Worm (Caenorhabditis elegans) whole organism, mixed stage, embryonic: ENCODE measurements around the gene ipp-5.

ENCODE experiments used
- bed-3 ChIP-seq: fragments of 200-800 bp; sonication (Bioruptor generic); optimal IDR thresholded peaks from 3 replicates; lab custom pipeline; 2018; ENCODE audit warnings: mild to moderate bottlenecking, missing genetic modification characterization, moderate library complexity, missing compliant biosample characterization
- blmp-1 ChIP-seq: fragments of 150-350 bp; optimal IDR thresholded peaks from 2 replicates; lab custom pipeline; 2014; ENCODE audit warnings: missing biosample characterization, missing genetic modification characterization
- ceh-39 ChIP-seq: fragments of 150-350 bp; optimal IDR thresholded peaks from 2 replicates; lab custom pipeline; 2014; ENCODE audit warnings: missing biosample characterization, missing genetic modification characterization
- ceh-43 ChIP-seq: fragments of 200-800 bp; sonication (Bioruptor generic); optimal IDR thresholded peaks from 2 replicates; lab custom pipeline; 2018; ENCODE audit warnings: mild to moderate bottlenecking, missing genetic modification characterization, moderate library complexity, missing compliant biosample characterization
- ces-1 ChIP-seq: fragments of 150-350 bp; optimal IDR thresholded peaks from 2 replicates; lab custom pipeline; 2014; ENCODE audit warnings: missing biosample characterization, missing genetic modification reagents, missing genetic modification characterization
- cnd-1 ChIP-seq: fragments of 200-800 bp; sonication (Bioruptor generic); optimal IDR thresholded peaks from 2 replicates; lab custom pipeline; 2018; ENCODE audit warnings: mild to moderate bottlenecking, missing genetic modification characterization, missing compliant biosample characterization
- drap-1 ChIP-seq: fragments of 200-800 bp; sonication (Bioruptor generic); optimal IDR thresholded peaks from 3 replicates; lab custom pipeline; 2018; ENCODE audit warnings: mild to moderate bottlenecking, missing genetic modification characterization, missing compliant biosample characterization
- elt-1 ChIP-seq: sonication (generic microtip); optimal IDR thresholded peaks from 2 replicates; lab custom pipeline; 2017; ENCODE audit warnings: missing genetic modification characterization, mild to moderate bottlenecking, missing compliant biosample characterization, antibody characterized with exemption, moderate library complexity, borderline replicate concordance; ENCODE audit not compliant: insufficient read depth
- flh-1 ChIP-seq: fragments of 200-800 bp; sonication (Bioruptor generic); optimal IDR thresholded peaks from 2 replicates; lab custom pipeline; 2018; ENCODE audit warnings: mild to moderate bottlenecking, missing genetic modification characterization, moderate library complexity, missing compliant biosample characterization
- ham-2 ChIP-seq: fragments of 200-800 bp; sonication (Bioruptor generic); optimal IDR thresholded peaks from 2 replicates; lab custom pipeline; 2018; ENCODE audit warnings: mild to moderate bottlenecking, missing genetic modification characterization, missing compliant biosample characterization
- hlh-1 ChIP-seq: fragments of 150-350 bp; optimal IDR thresholded peaks from 2 replicates; lab custom pipeline; 2014; ENCODE audit warnings: missing biosample characterization, missing genetic modification reagents, missing genetic modification characterization
- lin-32 ChIP-seq: fragments of 200-800 bp; sonication (Bioruptor generic); optimal IDR thresholded peaks from 2 replicates; lab custom pipeline; 2018; ENCODE audit warnings: mild to moderate bottlenecking, missing genetic modification characterization, missing compliant biosample characterization
- lsy-2 ChIP-seq: fragments of 150-350 bp; optimal IDR thresholded peaks from 2 replicates; lab custom pipeline; 2014; ENCODE audit warnings: missing biosample characterization, missing genetic modification characterization
- mab-5 ChIP-seq: fragments of 150-350 bp; optimal IDR thresholded peaks from 2 replicates; lab custom pipeline; 2014; ENCODE audit warnings: missing biosample characterization, missing genetic modification characterization
- mls-2 ChIP-seq: sonication (generic microtip); optimal IDR thresholded peaks from 2 replicates; lab custom pipeline; 2016; ENCODE audit warnings: mild to moderate bottlenecking, missing genetic modification characterization, moderate library complexity, missing compliant biosample characterization
- nhr-12 ChIP-seq: fragments of 150-350 bp; optimal IDR thresholded peaks from 2 replicates; lab custom pipeline; 2014; ENCODE audit warnings: missing biosample characterization, missing genetic modification characterization
- nhr-237 ChIP-seq: fragments of 150-350 bp; optimal IDR thresholded peaks from 2 replicates; lab custom pipeline; 2014; ENCODE audit warnings: missing biosample characterization, missing genetic modification characterization
- nhr-28 ChIP-seq: fragments of 150-350 bp; optimal IDR thresholded peaks from 2 replicates; lab custom pipeline; 2014; ENCODE audit warnings: missing biosample characterization, missing genetic modification characterization
- pha-4 ChIP-seq: fragments of 150-350 bp; optimal IDR thresholded peaks from 2 replicates; lab custom pipeline; 2018; ENCODE audit warnings: missing biosample characterization, missing genetic modification reagents, missing genetic modification characterization
- sem-2 ChIP-seq: fragments of 200-800 bp; sonication (Bioruptor generic); optimal IDR thresholded peaks from 2 replicates; lab custom pipeline; 2018; ENCODE audit warnings: mild to moderate bottlenecking, missing genetic modification characterization, missing compliant biosample characterization
- snpc-4 ChIP-seq: fragments of 150-350 bp; optimal IDR thresholded peaks from 2 replicates; lab custom pipeline; 2014; ENCODE audit warnings: missing biosample characterization, missing genetic modification characterization
- sptf-1 ChIP-seq: sonication (generic microtip); optimal IDR thresholded peaks from 2 replicates; lab custom pipeline; 2017; ENCODE audit warnings: mild to moderate bottlenecking, missing genetic modification characterization, moderate library complexity, missing compliant biosample characterization
- tbx-8 ChIP-seq: fragments of 200-800 bp; sonication (Bioruptor generic); optimal IDR thresholded peaks from 2 replicates; lab custom pipeline; 2018; ENCODE audit warnings: mild to moderate bottlenecking, missing genetic modification characterization, moderate library complexity, missing compliant biosample characterization
- unc-62 ChIP-seq: fragments of 150-350 bp; optimal IDR thresholded peaks from 2 replicates; lab custom pipeline; 2014; ENCODE audit warnings: missing biosample characterization, missing genetic modification reagents, missing genetic modification characterization
- zip-8 ChIP-seq: fragments of 150-350 bp; optimal IDR thresholded peaks from 2 replicates; lab custom pipeline; 2014; ENCODE audit warnings: missing biosample characterization, missing genetic modification characterization
- ztf-11 ChIP-seq: fragments of 150-350 bp; optimal IDR thresholded peaks from 2 replicates; lab custom pipeline; 2014; ENCODE audit warnings: missing biosample characterization, missing genetic modification characterization

ipp-5 gene

ce11 chrX:6065936-6066452, 34.7 kb downstream of the ipp-5 start, which contains the start of gene ptr-4:
Gene ptr-4 (minus strand): TSS chrX:6065986.
- TF ChIP-seq nhr-12 (tag; lab: Kevin White, UChicago) (no peak), nhr-237 (tag; lab: Kevin White, UChicago) (no peak), pha-4 (no peak), mab-5 (tag; lab: Kevin White, UChicago) (no peak), nhr-28 (tag; lab: Kevin White, UChicago) (no peak), flh-1 (no peak), cnd-1 (tag; lab: Kevin White, UChicago) (no peak), zip-8 (tag; lab: Kevin White, UChicago) (no peak), drap-1 (GFP tag; lab: Kevin White, UChicago) (no peak), ceh-43 (GFP tag; lab: Kevin White, UChicago) (no peak), sem-2 (no peak)

ce11 chrX:6066618-6067017, 35.3 kb downstream of the ipp-5 start:
- TF ChIP-seq elt-1 (peak; percentile 79), nhr-12 (tag; lab: Kevin White, UChicago) (no peak), zip-8 (tag; lab: Kevin White, UChicago) (no peak), ceh-43 (GFP tag; lab: Kevin White, UChicago) (no peak), nhr-237 (tag; lab: Kevin White, UChicago) (no peak), unc-62 (no peak), blmp-1 (tag; lab: Kevin White, UChicago) (no peak), ceh-39 (tag; lab: Kevin White, UChicago) (no peak), flh-1 (no peak), mls-2 (tag; lab: Kevin White, UChicago) (no peak), ham-2 (peak; percentile 82), hlh-1 (no peak)

DNA sequence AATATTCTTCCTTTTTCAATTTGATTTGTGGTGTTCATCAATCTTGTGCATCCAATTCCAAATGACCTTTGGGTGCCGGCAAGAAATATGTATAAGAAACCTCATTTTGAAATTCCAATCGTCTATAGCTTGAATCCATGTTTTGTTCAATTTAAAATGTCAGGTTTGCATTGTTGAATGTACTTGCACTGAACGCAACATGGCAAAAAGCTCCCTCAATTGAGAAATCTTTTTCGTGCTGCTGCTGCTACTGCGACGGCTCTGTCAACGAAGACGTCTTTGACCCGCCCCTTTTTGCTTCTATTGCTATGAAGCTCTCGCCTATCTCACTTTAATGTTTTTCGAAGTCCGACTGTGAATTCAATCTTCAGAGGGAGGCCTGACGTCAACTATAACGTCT, 43.9 kb downstream of the ipp-5 start, which contains the start of gene lgc-58:
Gene lgc-58, plus strand, starts transcription at position 301 of the 400 bp plus-strand sequence.
- TF ChIP-seq lin-32 (GFP tag; lab: Kevin White, UChicago) (no peak), blmp-1 (tag; lab: Kevin White, UChicago) (no peak), ham-2 (no peak)

- TF ChIP-seq snpc-4 (tag; lab: Kevin White, UChicago) (no peak), ztf-11 (tag; lab: Kevin White, UChicago) (no peak), nhr-237 (tag; lab: Kevin White, UChicago) (no peak), elt-1 (no peak)
- TF ChIP-seq, all 35 proteins: peak for 0
Measured at ce11 chrX:6081793-6082192, 50.5 kb downstream of the ipp-5 start.

ce11 chrX:6082660-6083059, 51.4 kb downstream of the ipp-5 start, which contains the start of gene C45B2.3:
Gene C45B2.3 (plus strand): TSS chrX:6082960.
- no peak for TF ChIP-seq snpc-4 (tag; lab: Kevin White, UChicago)
- no peak for TF ChIP-seq hlh-1
- no peak for TF ChIP-seq lsy-2 (tag; lab: Kevin White, UChicago)
- no peak for TF ChIP-seq zip-8 (tag; lab: Kevin White, UChicago)
- no peak for TF ChIP-seq nhr-237 (tag; lab: Kevin White, UChicago)
- no peak for TF ChIP-seq tbx-8 (GFP tag; lab: Kevin White, UChicago)
- TF ChIP-seq ces-1 = no peak
- TF ChIP-seq pha-4 = no peak
- no peak for TF ChIP-seq nhr-28 (tag; lab: Kevin White, UChicago)
- TF ChIP-seq sptf-1 (tag; lab: Kevin White, UChicago) = no peak
- TF ChIP-seq mls-2 (tag; lab: Kevin White, UChicago) = no peak
- TF ChIP-seq elt-1 = no peak
- no peak for TF ChIP-seq ztf-11 (tag; lab: Kevin White, UChicago)
- TF ChIP-seq bed-3 (GFP tag; lab: Kevin White, UChicago) = no peak
